Worm (Caenorhabditis elegans): Measurements from ENCODE around the gene Y105C5B.11.

Gene Y105C5B.11

ce11 chrIV:15931176-15931575, 10.1 kb downstream of the Y105C5B.11 start (continued):
- TF ChIP-seq snpc-4 (GFP tag; optimal IDR thresholded peaks at IDR 0.05): peak; percentile 80
- TF ChIP-seq snpc-4 (tag; optimal IDR thresholded peaks at IDR 0.05): peak in 3 of 4 experiments; percentile 94 to 97 (median 95)
- TF ChIP-seq mel-28 (tag; optimal IDR thresholded peaks at IDR 0.05; ENCODE audit: borderline replicate concordance): no peak
- peak in 1 of 2 experiments; percentile 7 for TF ChIP-seq let-607 (tag; optimal IDR thresholded peaks at IDR 0.05)
- TF ChIP-seq K11D2.4 (GFP tag; IDR thresholded peaks at IDR 0.05): peak; percentile 40; the same call in 1 of the 2 replicates
- peak; percentile 77 for TF ChIP-seq die-1 (tag; optimal IDR thresholded peaks at IDR 0.05)
- no peak for TF ChIP-seq lag-1 (GFP tag; IDR thresholded peaks at IDR 0.05)
- no peak for TF ChIP-seq zfh-2 (GFP tag; conservative IDR thresholded peaks at IDR 0.05)
- no peak for TF ChIP-seq tbx-9 (tag; optimal IDR thresholded peaks at IDR 0.05; ENCODE audit: borderline replicate concordance)
- no peak for TF ChIP-seq ama-1 (optimal IDR thresholded peaks at IDR 0.05)
- TF ChIP-seq ama-1 (GFP tag; optimal IDR thresholded peaks at IDR 0.05): peak in 1 of 2 experiments; percentile 66
- TF ChIP-seq sdz-38 (tag; optimal IDR thresholded peaks at IDR 0.05): no peak
- peak; percentile 74 for TF ChIP-seq D2030.7 (GFP tag; IDR thresholded peaks at IDR 0.05)
- TF ChIP-seq B0336.3 (GFP tag; IDR thresholded peaks at IDR 0.05): no peak
- 0 out of 2 replicates have a peak, but pooled peaks have one; percentile 7 for TF ChIP-seq B0019.2 (GFP tag; conservative IDR thresholded peaks at IDR 0.05)
- no peak for TF ChIP-seq B0035.1 (tag; optimal IDR thresholded peaks at IDR 0.05)
- no peak for TF ChIP-seq madf-8 (GFP tag; conservative IDR thresholded peaks at IDR 0.05)
- no peak for TF ChIP-seq F37B4.10 (GFP tag; IDR thresholded peaks at IDR 0.05)
- TF ChIP-seq ets-4 (GFP tag; optimal IDR thresholded peaks at IDR 0.05): peak; percentile 16
- 0 out of 2 replicates have a peak, but pooled peaks have one; percentile 20 for TF ChIP-seq ekl-4 (GFP tag; IDR thresholded peaks at IDR 0.05)
- TF ChIP-seq egl-18 (GFP tag; IDR thresholded peaks at IDR 0.05): no peak
- TF ChIP-seq lin-54 (GFP tag; optimal IDR thresholded peaks at IDR 0.05): peak; percentile 59
- peak; percentile 89 for TF ChIP-seq Y56A3A.18 (GFP tag; IDR thresholded peaks at IDR 0.05)
- TF ChIP-seq him-1 (tag; optimal IDR thresholded peaks at IDR 0.05): peak; percentile 46
- TF ChIP-seq athp-1 (tag; optimal IDR thresholded peaks at IDR 0.05): peak; percentile 35
- TF ChIP-seq F57A8.1 (GFP tag; optimal IDR thresholded peaks at IDR 0.05): no peak
- TF ChIP-seq B0261.1 (tag; optimal IDR thresholded peaks at IDR 0.05): peak; percentile 56
- TF ChIP-seq dpl-1 (GFP tag; optimal IDR thresholded peaks at IDR 0.05): no peak
- no peak for TF ChIP-seq ztf-28 (GFP tag; IDR thresholded peaks at IDR 0.05)
- no peak for TF ChIP-seq bed-2 (GFP tag; IDR thresholded peaks at IDR 0.05)
- TF ChIP-seq hrde-1 (tag; optimal IDR thresholded peaks at IDR 0.05; ENCODE audit: borderline replicate concordance): peak; percentile 2
- 0 out of 2 replicates have a peak, but pooled peaks have one; percentile 49 for TF ChIP-seq Y53G8AR.9 (GFP tag; conservative IDR thresholded peaks at IDR 0.05)
- no peak for TF ChIP-seq madf-3 (GFP tag; IDR thresholded peaks at IDR 0.05)
- TF ChIP-seq let-526 (GFP tag; IDR thresholded peaks at IDR 0.05): no peak
- TF ChIP-seq dpff-1 (tag; optimal IDR thresholded peaks at IDR 0.05): no peak
- peak; percentile 63 for TF ChIP-seq ztf-26 (tag; optimal IDR thresholded peaks at IDR 0.05)
- TF ChIP-seq Y53F4B.3 (GFP tag; IDR thresholded peaks at IDR 0.05): no peak
- TF ChIP-seq ztf-22 (GFP tag; optimal IDR thresholded peaks at IDR 0.05): no peak
- TF ChIP-seq nhr-120 (GFP tag; IDR thresholded peaks at IDR 0.05): no peak
- peak; percentile 43 for TF ChIP-seq lsy-27 (tag; optimal IDR thresholded peaks at IDR 0.05; ENCODE audit: borderline replicate concordance, insufficient read depth)
- TF ChIP-seq egl-44 (GFP tag; IDR thresholded peaks at IDR 0.05): peak; percentile 39; the same call in 1 of the 2 replicates
- TF ChIP-seq ceh-79 (tag; optimal IDR thresholded peaks at IDR 0.05): no peak
- TF ChIP-seq unc-130 (GFP tag; optimal IDR thresholded peaks at IDR 0.05): no peak
- no peak for TF ChIP-seq ztf-3 (GFP tag; optimal IDR thresholded peaks at IDR 0.05)
- peak; percentile 98 for TF ChIP-seq attf-6 (GFP tag; IDR thresholded peaks at IDR 0.05)
- TF ChIP-seq rpc-1 (optimal IDR thresholded peaks at IDR 0.05): peak; percentile 72
- TF ChIP-seq rpc-1 (tag; optimal IDR thresholded peaks at IDR 0.05): peak; percentile 71
- peak; percentile 15 for TF ChIP-seq attf-5 (GFP tag; optimal IDR thresholded peaks at IDR 0.05)
- TF ChIP-seq egrh-3 (GFP tag; IDR thresholded peaks at IDR 0.05): no peak
- TF ChIP-seq ccch-3 (GFP tag; optimal IDR thresholded peaks at IDR 0.05): no peak

Measured in whole organism, young adult.